Fruit fly (Drosophila melanogaster) ovary, adult (tissue): Measurements from ENCODE around the gene CG14669.

Experiments
- CG17801 ChIP-seq: fragments of 200-800 bp; optimal IDR thresholded peaks from 2 replicates; lab custom pipeline; 2019; ENCODE audit warnings: missing biosample characterization, mild to moderate bottlenecking, missing genetic modification characterization, moderate library complexity; ENCODE audit not compliant: partially characterized antibody

CG14669 gene

dm6 chr3R:5392033-5392432 lies 22.3 kb upstream of the CG14669 start:
- TF ChIP-seq CG17801 (GFP tag; lab: Kevin White, UChicago) = no peak

- no peak for TF ChIP-seq CG17801 (GFP tag; lab: Kevin White, UChicago)
Observed at dm6 chr3R:5392621-5393020, 21.7 kb upstream of the CG14669 start, which contains the start of gene kkv. Gene kkv (minus strand): TSS chr3R:5392866.

- peak; percentile 39 for TF ChIP-seq CG17801 (GFP tag; lab: Kevin White, UChicago)
Observed at dm6 chr3R:5393742-5394391, 20.5 kb upstream of the CG14669 start, which contains the start of gene CG1172. Gene CG1172 (plus strand): TSS chr3R:5393922.

- TF ChIP-seq CG17801 (GFP tag; lab: Kevin White, UChicago) = no peak
Observed at dm6 chr3R:5395210-5395609, 19.1 kb upstream of the CG14669 start.

dm6 chr3R:5399096-5399495 lies 15.2 kb upstream of the CG14669 start, which contains the start of gene Or83a:
Gene Or83a (minus strand): TSS chr3R:5399196.
- no peak for TF ChIP-seq CG17801 (GFP tag; lab: Kevin White, UChicago)

- TF ChIP-seq CG17801 (GFP tag; lab: Kevin White, UChicago) = no peak
Observed at dm6 chr3R:5403963-5404362, 10.4 kb upstream of the CG14669 start, which contains the start of gene CG2663. Gene CG2663 (minus strand): TSS chr3R:5404135.

dm6 chr3R:5412306-5412705 lies 2.0 kb upstream of the CG14669 start, which contains the start of gene Orco:
Gene Orco (minus strand): TSS chr3R:5412406.
- no peak for TF ChIP-seq CG17801 (GFP tag; lab: Kevin White, UChicago)

dm6 chr3R:5412987-5413386 lies 1.3 kb upstream of the CG14669 start:
- no peak for TF ChIP-seq CG17801 (GFP tag; lab: Kevin White, UChicago)

- no peak for TF ChIP-seq CG17801 (GFP tag; lab: Kevin White, UChicago)
Observed at dm6 chr3R:5420454-5420853, 6.1 kb downstream of the CG14669 start.

dm6 chr3R:5422123-5422522 lies 7.8 kb downstream of the CG14669 start:
- TF ChIP-seq CG17801 (GFP tag; lab: Kevin White, UChicago) = no peak

- TF ChIP-seq CG17801 (GFP tag; lab: Kevin White, UChicago) = no peak
Observed at dm6 chr3R:5427157-5427556, 12.8 kb downstream of the CG14669 start, which contains the start of gene CG12147. Gene CG12147 (minus strand): TSS chr3R:5427257.

- TF ChIP-seq CG17801 (GFP tag; lab: Kevin White, UChicago) = no peak
Observed at dm6 chr3R:5429786-5430185, 15.5 kb downstream of the CG14669 start.

- no peak for TF ChIP-seq CG17801 (GFP tag; lab: Kevin White, UChicago)
Observed at dm6 chr3R:5438750-5439149, 24.4 kb downstream of the CG14669 start.

dm6 chr3R:5454334-5454733 lies 40.0 kb downstream of the CG14669 start:
- no peak for TF ChIP-seq CG17801 (GFP tag; lab: Kevin White, UChicago)

dm6 chr3R:5458627-5459026 lies 44.3 kb downstream of the CG14669 start:
- TF ChIP-seq CG17801 (GFP tag; lab: Kevin White, UChicago) = no peak
